Worm (Caenorhabditis elegans) whole organism, L2 larva: ENCODE results near the gene Y39G8B.2.

Experiments
- ceh-16 ChIP-seq: fragments of 150-350 bp; optimal IDR thresholded peaks from 2 replicates; lab custom pipeline; 2014; ENCODE audit warnings: missing biosample characterization, missing genetic modification characterization
- nhr-10 ChIP-seq: sonication (generic microtip); optimal IDR thresholded peaks from 2 replicates; lab custom pipeline; 2017; ENCODE audit warnings: missing biosample characterization, missing genetic modification characterization
- ztf-11 ChIP-seq: sonication (generic microtip); optimal IDR thresholded peaks from 2 replicates; lab custom pipeline; 2017; ENCODE audit warnings: missing biosample characterization, missing genetic modification characterization

DNA sequence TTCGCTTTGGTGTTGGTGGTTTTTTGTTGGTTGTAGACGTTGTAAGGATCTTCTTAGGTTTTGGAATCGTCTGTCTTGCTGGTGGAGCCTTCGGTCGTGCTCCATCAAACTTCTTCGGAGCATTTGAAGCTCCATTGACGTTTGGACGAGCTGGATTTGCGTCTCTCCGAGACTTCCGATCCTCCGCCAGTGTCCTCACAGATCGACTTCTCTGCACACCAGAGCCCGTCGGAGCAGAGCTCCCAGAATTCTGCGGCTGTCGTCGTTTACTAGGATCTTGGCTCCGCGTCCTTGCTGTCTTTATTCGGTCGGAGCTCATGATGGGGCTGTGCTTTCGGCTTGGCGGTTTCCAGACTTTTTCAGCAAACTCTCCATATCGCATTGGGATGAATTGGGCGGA is 14.5 kb downstream of the Y39G8B.2 start:
- TF ChIP-seq ceh-16 (tag; lab: Kevin White, UChicago) (no peak), ztf-11 (tag; lab: Kevin White, UChicago) (no peak), nhr-10 (tag; lab: Kevin White, UChicago) (no peak)
